Fruit fly (Drosophila melanogaster) whole organism, embryonic: Measurements from ENCODE around the gene caz.

Experiments
- Atf3 ChIP-seq: fragments of 200-800 bp; sonication (Bioruptor generic); optimal IDR thresholded peaks from 3 replicates; lab custom pipeline; 2016; ENCODE audit warnings: missing biosample characterization, missing genetic modification characterization
- CG10321 ChIP-seq: fragments of 200-800 bp; sonication (Bioruptor generic); IDR thresholded peaks from 2 replicates; pipeline ENCODE4 v1.3.6; 2022; ENCODE audit warnings: missing biosample characterization, missing genetic modification characterization
- CG10462 ChIP-seq: fragments of 200-800 bp; sonication (Bioruptor generic); optimal IDR thresholded peaks from 2 replicates; lab custom pipeline; 2016; ENCODE audit warnings: missing biosample characterization, missing genetic modification characterization
- CG11504 ChIP-seq: fragments of 200-800 bp; sonication (Bioruptor generic); optimal IDR thresholded peaks from 3 replicates; lab custom pipeline; 2019; ENCODE audit warnings: missing biosample characterization, mild to moderate bottlenecking, missing genetic modification characterization, moderate library complexity
- CG1233 ChIP-seq: fragments of 200-800 bp; sonication (Bioruptor generic); optimal IDR thresholded peaks from 4 replicates; lab custom pipeline; 2018; ENCODE audit warnings: missing biosample characterization, mild to moderate bottlenecking, missing genetic modification characterization
- CG14050 ChIP-seq: fragments of 200-800 bp; sonication (Bioruptor generic); IDR thresholded peaks from 3 replicates; pipeline ENCODE4 v1.3.6; 2022; ENCODE audit warnings: missing biosample characterization, missing genetic modification characterization
- CG14667 ChIP-seq: fragments of 200-800 bp; sonication (Bioruptor generic); IDR thresholded peaks from 2 replicates; pipeline ENCODE4 v1.3.6; 2022; ENCODE audit warnings: missing biosample characterization, missing genetic modification characterization
- CG1602 ChIP-seq: fragments of 200-800 bp; sonication (Bioruptor generic); optimal IDR thresholded peaks from 3 replicates; lab custom pipeline; 2016; ENCODE audit warnings: missing biosample characterization, missing genetic modification characterization
- CG16779 ChIP-seq: fragments of 200-800 bp; sonication (Bioruptor generic); IDR thresholded peaks from 2 replicates; pipeline ENCODE4 v1.3.6; 2022; ENCODE audit warnings: missing biosample characterization, missing genetic modification characterization
- CG16813 ChIP-seq: fragments of 200-800 bp; sonication (Bioruptor generic); IDR thresholded peaks from 3 replicates; pipeline ENCODE4 v1.3.6; 2022; ENCODE audit warnings: missing biosample characterization, missing genetic modification characterization; ENCODE audit not compliant: partially characterized antibody
- CG16863 ChIP-seq: fragments of 200-800 bp; sonication (Bioruptor generic); optimal IDR thresholded peaks from 3 replicates; lab custom pipeline; 2016; ENCODE audit warnings: missing biosample characterization, missing genetic modification characterization
- CG17186 ChIP-seq: fragments of 200-800 bp; sonication (Bioruptor generic); optimal IDR thresholded peaks from 3 replicates; lab custom pipeline; 2017; ENCODE audit warnings: missing biosample characterization, missing genetic modification reagents, missing genetic modification characterization
- CG2199 ChIP-seq: fragments of 200-800 bp; sonication (Bioruptor generic); IDR thresholded peaks from 3 replicates; pipeline ENCODE4 v1.3.6; 2022; ENCODE audit warnings: missing biosample characterization, missing genetic modification characterization
- CG2678 ChIP-seq: fragments of 200-800 bp; sonication (Bioruptor generic); optimal IDR thresholded peaks from 3 replicates; lab custom pipeline; 2019; ENCODE audit warnings: missing biosample characterization, mild to moderate bottlenecking, missing genetic modification characterization, moderate library complexity
- CG2712 ChIP-seq: fragments of 200-800 bp; optimal IDR thresholded peaks from 3 replicates; lab custom pipeline; 2019; ENCODE audit warnings: missing biosample characterization, mild to moderate bottlenecking, missing genetic modification characterization, moderate library complexity
- CG30020 ChIP-seq: fragments of 200-800 bp; optimal IDR thresholded peaks from 2 replicates; lab custom pipeline; 2019; ENCODE audit warnings: missing biosample characterization, mild to moderate bottlenecking, missing genetic modification characterization, moderate library complexity
- CG3726 ChIP-seq: fragments of 200-800 bp; sonication (Bioruptor generic); IDR thresholded peaks from 3 replicates; pipeline ENCODE4, ENCODE4 v1.3.6; 2022; ENCODE audit warnings: missing biosample characterization, missing genetic modification characterization
- CG43689 ChIP-seq: fragments of 200-800 bp; sonication (Bioruptor generic); IDR thresholded peaks from 2 replicates; pipeline ENCODE4 v1.3.6; 2022; ENCODE audit warnings: missing biosample characterization, missing genetic modification characterization
- CG4707 ChIP-seq: fragments of 200-800 bp; sonication (Bioruptor generic); optimal IDR thresholded peaks from 2 replicates; lab custom pipeline; 2018; ENCODE audit warnings: missing biosample characterization, mild to moderate bottlenecking, missing genetic modification characterization, moderate library complexity
- CG6765 ChIP-seq: fragments of 200-800 bp; sonication (Bioruptor generic); optimal IDR thresholded peaks from 3 replicates; lab custom pipeline; 2017; ENCODE audit warnings: missing biosample characterization, mild to moderate bottlenecking, missing genetic modification characterization
- CG7357 ChIP-seq: fragments of 200-800 bp; sonication (Bioruptor generic); IDR thresholded peaks from 3 replicates; pipeline ENCODE4 v1.3.6; 2022; ENCODE audit warnings: missing biosample characterization, missing genetic modification characterization
- CG7928 ChIP-seq: fragments of 200-800 bp; sonication (Bioruptor generic); optimal IDR thresholded peaks from 2 replicates; lab custom pipeline; 2017; ENCODE audit warnings: missing biosample characterization, mild to moderate bottlenecking, missing genetic modification characterization
- CG9797 ChIP-seq: fragments of 200-800 bp; sonication (Bioruptor generic); optimal IDR thresholded peaks from 3 replicates; lab custom pipeline; 2018; ENCODE audit warnings: missing biosample characterization, mild to moderate bottlenecking, missing genetic modification characterization
- CrebB ChIP-seq: fragments of 200-800 bp; sonication (Bioruptor generic); optimal IDR thresholded peaks from 3 replicates; lab custom pipeline; 2018; ENCODE audit warnings: missing biosample characterization, mild to moderate bottlenecking, missing genetic modification characterization
- Dip3 ChIP-seq: fragments of 200-800 bp; sonication (Bioruptor generic); optimal IDR thresholded peaks from 3 replicates; lab custom pipeline; 2016; ENCODE audit warnings: missing biosample characterization, missing genetic modification characterization
- Doc2 ChIP-seq: fragments of 200-800 bp; sonication (Bioruptor generic); IDR thresholded peaks from 2 replicates; pipeline ENCODE4 v1.3.6; 2022; ENCODE audit warnings: missing biosample characterization, missing genetic modification characterization
- HLH54F ChIP-seq: fragments of 200-800 bp; sonication (Bioruptor generic); optimal IDR thresholded peaks from 3 replicates; lab custom pipeline; 2016; ENCODE audit warnings: missing biosample characterization, missing genetic modification characterization
- Jarid2 ChIP-seq: fragments of 200-800 bp; sonication (Bioruptor generic); optimal IDR thresholded peaks from 3 replicates; lab custom pipeline; 2017; ENCODE audit warnings: mild to moderate bottlenecking, missing biosample characterization, missing genetic modification reagents, missing genetic modification characterization
- Opbp ChIP-seq: fragments of 200-800 bp; sonication (Bioruptor generic); IDR thresholded peaks from 3 replicates; pipeline ENCODE4 v1.3.6; 2022; ENCODE audit warnings: missing biosample characterization, missing genetic modification characterization; ENCODE audit not compliant: partially characterized antibody
- Rx ChIP-seq: fragments of 200-800 bp; sonication (Bioruptor generic); IDR thresholded peaks from 2 replicates; pipeline ENCODE4 v1.3.6; 2022; ENCODE audit warnings: missing biosample characterization, missing genetic modification characterization
- br ChIP-seq: fragments of >200 bp; optimal IDR thresholded peaks from 2 replicates; lab custom pipeline; 2017
- cg ChIP-seq: fragments of 200-800 bp; sonication (Bioruptor generic); optimal IDR thresholded peaks from 3 replicates; lab custom pipeline; 2019; ENCODE audit warnings: missing biosample characterization, mild to moderate bottlenecking, missing genetic modification characterization, moderate library complexity
- chinmo ChIP-seq: fragments of 200-800 bp; sonication (Bioruptor generic); IDR thresholded peaks from 4 replicates; pipeline ENCODE4 v1.3.6; 2022; ENCODE audit warnings: missing biosample characterization, missing genetic modification characterization; ENCODE audit not compliant: partially characterized antibody
- croc ChIP-seq: fragments of 200-800 bp; sonication (Bioruptor generic); conservative IDR thresholded peaks from 3 replicates; pipeline ENCODE4 v1.3.6; 2022; ENCODE audit warnings: missing biosample characterization, missing genetic modification characterization
- gcm ChIP-seq: fragments of 200-800 bp; sonication (Bioruptor generic); optimal IDR thresholded peaks from 2 replicates; lab custom pipeline; 2019; ENCODE audit warnings: missing biosample characterization, mild to moderate bottlenecking, missing genetic modification characterization, moderate library complexity
- gro ChIP-seq: fragments of 200-800 bp; sonication (Bioruptor generic); optimal IDR thresholded peaks from 2 replicates; lab custom pipeline; 2016; ENCODE audit warnings: missing biosample characterization, missing genetic modification characterization
- gsb ChIP-seq: fragments of 200-800 bp; sonication (Bioruptor generic); IDR thresholded peaks from 2 replicates; pipeline ENCODE4 v1.3.6; 2022; ENCODE audit warnings: missing biosample characterization, missing genetic modification characterization
- mld ChIP-seq: fragments of 200-800 bp; sonication (Bioruptor generic); IDR thresholded peaks from 3 replicates; pipeline ENCODE4 v1.3.6; 2022; ENCODE audit warnings: missing biosample characterization, missing genetic modification characterization; ENCODE audit not compliant: partially characterized antibody
- pb ChIP-seq: fragments of 200-800 bp; sonication (Bioruptor generic); optimal IDR thresholded peaks from 3 replicates; lab custom pipeline; 2016; ENCODE audit warnings: missing biosample characterization, missing genetic modification characterization
- pum ChIP-seq: fragments of 200-800 bp; sonication (Bioruptor generic); optimal IDR thresholded peaks from 2 replicates; lab custom pipeline; 2016; ENCODE audit warnings: missing biosample characterization, missing genetic modification characterization
- ranshi ChIP-seq: fragments of 200-800 bp; sonication (Bioruptor generic); IDR thresholded peaks from 2 replicates; pipeline ENCODE4 v1.3.6; 2022; ENCODE audit warnings: missing biosample characterization, missing genetic modification characterization
- row ChIP-seq: fragments of 200-800 bp; sonication (Bioruptor generic); IDR thresholded peaks from 3 replicates; pipeline ENCODE4 v1.3.6; 2022; ENCODE audit warnings: missing biosample characterization, missing genetic modification characterization
- sd ChIP-seq: fragments of 200-800 bp; sonication (Bioruptor generic); optimal IDR thresholded peaks from 3 replicates; lab custom pipeline; 2018; ENCODE audit warnings: missing biosample characterization, mild to moderate bottlenecking, missing genetic modification characterization, moderate library complexity
- seq ChIP-seq: fragments of 200-800 bp; sonication (Bioruptor generic); IDR thresholded peaks from 2 replicates; pipeline ENCODE4 v1.3.6; 2022; ENCODE audit warnings: missing biosample characterization, missing genetic modification characterization
- slou ChIP-seq: fragments of 200-800 bp; sonication (Bioruptor generic); optimal IDR thresholded peaks from 3 replicates; lab custom pipeline; 2016; ENCODE audit warnings: missing biosample characterization, missing genetic modification characterization
- slp2 ChIP-seq: fragments of 200-800 bp; sonication (Bioruptor generic); optimal IDR thresholded peaks from 2 replicates; lab custom pipeline; 2016; ENCODE audit warnings: missing biosample characterization, missing genetic modification characterization
- sna ChIP-seq: fragments of 200-800 bp; sonication (Bioruptor generic); IDR thresholded peaks from 2 replicates; pipeline ENCODE4 v1.3.6; 2022; ENCODE audit warnings: missing biosample characterization, missing genetic modification characterization; ENCODE audit not compliant: partially characterized antibody
- tll ChIP-seq, 2 experiments: fragments of 200-800 bp in 1 of 2; fragments of >200 bp in 1 of 2; sonication (Bioruptor generic) in 1 of 2; optimal IDR thresholded peaks; 2 replicates each; lab custom pipeline; 2017 to 2019; ENCODE audit warnings: missing biosample characterization in 2 of 2, missing genetic modification characterization in 2 of 2, mild to moderate bottlenecking in 1 of 2, moderate library complexity in 1 of 2
- twi ChIP-seq: fragments of 200-800 bp; optimal IDR thresholded peaks from 2 replicates; lab custom pipeline; 2019; ENCODE audit warnings: missing biosample characterization, mild to moderate bottlenecking, missing genetic modification characterization, moderate library complexity
- wor ChIP-seq: fragments of 200-800 bp; sonication (Bioruptor generic); IDR thresholded peaks from 2 replicates; pipeline ENCODE4 v1.3.6; 2022; ENCODE audit warnings: missing biosample characterization, missing genetic modification characterization

The caz gene

dm6 chrX:16279340-16279941 is 9.2 kb upstream of the caz start (continued):
- TF ChIP-seq sna (GFP tag; lab: Robert Waterston, UW) (no peak), croc (GFP tag; lab: Robert Waterston, UW) (peak; percentile 83), CG11504 (tag; lab: Kevin White, UChicago) (peak; percentile 89), CG7928 (GFP tag; lab: Kevin White, UChicago) (no peak), CG17186 (GFP tag; lab: Kevin White, UChicago) (peak; percentile 22), Jarid2 (peak; percentile 43), CG16813 (GFP tag; lab: Robert Waterston, UW) (peak; percentile 56; the same call in 2 of the 3 replicates), CG43689 (peak; percentile 70), CG2678 (tag; lab: Kevin White, UChicago) (peak; percentile 88), slou (GFP tag; lab: Kevin White, UChicago) (peak; percentile 30), CG9797 (GFP tag; lab: Kevin White, UChicago) (no peak), HLH54F (peak; percentile 69), twi (tag; lab: Kevin White, UChicago) (peak; percentile 19), pum (peak; percentile 94), CG7357 (GFP tag; lab: Robert Waterston, UW) (peak; percentile 80), CG3726 (GFP tag; lab: Robert Waterston, UW) (peak; percentile 86; the same call in 1 of the 3 replicates), gro (GFP tag; lab: Kevin White, UChicago) (peak; percentile 21), Opbp (GFP tag; lab: Robert Waterston, UW) (peak; percentile 56; the same call in 2 of the 3 replicates), CG16863 (GFP tag; lab: Kevin White, UChicago) (peak; percentile 64), CG2712 (peak; percentile 75), cg (GFP tag; lab: Kevin White, UChicago) (no peak), ranshi (GFP tag; lab: Robert Waterston, UW) (peak; percentile 92), CG10462 (GFP tag; lab: Kevin White, UChicago) (peak; percentile 68), wor (GFP tag; lab: Robert Waterston, UW) (peak; percentile 76), gsb (peak; percentile 63), CG1602 (GFP tag; lab: Kevin White, UChicago) (peak; percentile 69), pb (GFP tag; lab: Kevin White, UChicago) (peak; percentile 65), Dip3 (peak; percentile 68), CG2199 (GFP tag; lab: Robert Waterston, UW) (peak; percentile 84), chinmo (0 out of 4 replicates have a peak, but pooled peaks have one; percentile 14), CrebB (tag; lab: Kevin White, UChicago) (peak; percentile 22), CG6765 (GFP tag; lab: Kevin White, UChicago) (no peak), Atf3 (GFP tag; lab: Kevin White, UChicago) (peak; percentile 73), seq (peak; percentile 87), CG30020 (tag; lab: Kevin White, UChicago) (no peak), mld (GFP tag; lab: Robert Waterston, UW) (no peak), CG14050 (GFP tag; lab: Robert Waterston, UW) (peak; percentile 87), row (GFP tag; lab: Robert Waterston, UW) (peak; percentile 92), Rx (peak; percentile 81), Doc2 (GFP tag; lab: Robert Waterston, UW) (no peak; the same call in 1 of the 2 replicates), CG4707 (peak; percentile 37), sd (tag; lab: Kevin White, UChicago) (peak; percentile 66), gcm (GFP tag; lab: Kevin White, UChicago) (peak; percentile 42), br (lab: Kevin White, UChicago) (no peak), tll (GFP tag; optimal IDR thresholded peaks at IDR 0.05; lab: Kevin White, UChicago) (no peak), CG16779 (GFP tag; lab: Robert Waterston, UW) (peak; percentile 23; the same call in 1 of the 2 replicates), slp2 (GFP tag; lab: Kevin White, UChicago) (peak; percentile 87), CG10321 (peak; percentile 60), CG1233 (GFP tag; lab: Kevin White, UChicago) (peak; percentile 92), CG14667 (GFP tag; lab: Robert Waterston, UW) (peak; percentile 90)
